Fruit fly (Drosophila melanogaster): ENCODE data around the gene mRpL28.

The mRpL28 gene

DNA sequence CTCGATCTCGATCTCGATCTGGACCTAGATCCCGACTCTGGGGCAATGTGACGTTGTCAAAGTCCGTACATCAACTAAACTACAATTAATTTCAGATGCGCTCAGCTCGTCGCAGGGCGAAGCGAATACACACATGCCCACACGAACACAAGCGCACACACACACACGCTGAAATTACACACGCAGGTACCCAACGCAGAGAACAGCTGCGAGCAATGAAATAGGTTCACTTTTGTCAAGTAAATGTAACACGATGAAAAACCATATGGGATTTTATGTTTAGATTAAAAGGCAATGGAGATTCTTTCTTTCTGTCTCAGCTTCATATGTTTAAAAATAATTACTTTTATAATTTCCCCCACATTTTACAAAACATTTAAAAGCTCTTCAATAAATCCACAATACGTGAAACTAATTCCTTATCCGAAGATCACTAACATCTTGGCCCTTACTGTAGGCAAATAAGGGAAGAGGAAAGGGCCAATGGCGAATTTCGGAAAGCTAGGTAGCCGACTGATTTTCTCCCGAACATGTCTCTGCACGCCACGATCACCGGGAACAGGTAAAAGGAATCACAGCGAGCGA, 26.6 kb downstream of the mRpL28 start:
- TF ChIP-seq jim (GFP tag; optimal IDR thresholded peaks at IDR 0.05): no peak
- no peak for TF ChIP-seq N (GFP tag; optimal IDR thresholded peaks at IDR 0.05)
- TF ChIP-seq usp (GFP tag; optimal IDR thresholded peaks at IDR 0.05): no peak
- peak; percentile 85 for TF ChIP-seq Hnf4 (GFP tag; optimal IDR thresholded peaks at IDR 0.05)
- no peak for TF ChIP-seq Hr78 (GFP tag; optimal IDR thresholded peaks at IDR 0.05)
- TF ChIP-seq OdsH (GFP tag; optimal IDR thresholded peaks at IDR 0.05): peak; percentile 88
- TF ChIP-seq foxo (GFP tag; optimal IDR thresholded peaks at IDR 0.05): peak; percentile 52 to 88
- TF ChIP-seq Dfd (GFP tag; optimal IDR thresholded peaks at IDR 0.05): no peak
- TF ChIP-seq Rel (GFP tag; optimal IDR thresholded peaks at IDR 0.05): peak; percentile 63
- peak; percentile 62 for TF ChIP-seq Rel (tag; optimal IDR thresholded peaks at IDR 0.05)
- peak; percentile 73 for TF ChIP-seq dmrt93B (GFP tag; optimal IDR thresholded peaks at IDR 0.05)
- TF ChIP-seq Dif (GFP tag; optimal IDR thresholded peaks at IDR 0.05; ENCODE audit: partially characterized antibody): peak; percentile 21
- TF ChIP-seq Mio (GFP tag; optimal IDR thresholded peaks at IDR 0.05): peak; percentile 6
- no peak for TF ChIP-seq Myc (optimal IDR thresholded peaks at IDR 0.05)
- no peak for TF ChIP-seq Abd-B (GFP tag; optimal IDR thresholded peaks at IDR 0.05)
- no peak for TF ChIP-seq Hr83 (GFP tag; optimal IDR thresholded peaks at IDR 0.05; ENCODE audit: poor library complexity, severe bottlenecking)
- peak; percentile 96 for TF ChIP-seq woc (GFP tag; optimal IDR thresholded peaks at IDR 0.05)
- peak; percentile 84 for TF ChIP-seq tai (GFP tag; optimal IDR thresholded peaks at IDR 0.05)
- no peak for TF ChIP-seq pan (optimal IDR thresholded peaks at IDR 0.05)
- peak; percentile 89 for TF ChIP-seq psq (GFP tag; optimal IDR thresholded peaks at IDR 0.05)
- TF ChIP-seq lola (GFP tag; optimal IDR thresholded peaks at IDR 0.05): no peak
- TF ChIP-seq HLH106 (tag; optimal IDR thresholded peaks at IDR 0.05): peak; percentile 89
- TF ChIP-seq CG32264 (GFP tag; optimal IDR thresholded peaks at IDR 0.05): peak; percentile 76
- peak; percentile 96 for TF ChIP-seq Sp1 (GFP tag; optimal IDR thresholded peaks at IDR 0.05)
- no peak for TF ChIP-seq GATAd (GFP tag; optimal IDR thresholded peaks at IDR 0.05)
- peak; percentile 69 for TF ChIP-seq sage (GFP tag; optimal IDR thresholded peaks at IDR 0.05)
- TF ChIP-seq brk (GFP tag; optimal IDR thresholded peaks at IDR 0.05): peak; percentile 71
- TF ChIP-seq Jra (GFP tag; optimal IDR thresholded peaks at IDR 0.05): peak; percentile 82
- no peak for TF ChIP-seq CrebA (GFP tag; optimal IDR thresholded peaks at IDR 0.05; ENCODE audit: borderline replicate concordance)
- TF ChIP-seq rgr (GFP tag; optimal IDR thresholded peaks at IDR 0.05): peak; percentile 85
- peak; percentile 64 for TF ChIP-seq sv (GFP tag; optimal IDR thresholded peaks at IDR 0.05)
- TF ChIP-seq Vsx2 (GFP tag; optimal IDR thresholded peaks at IDR 0.05; ENCODE audit: partially characterized antibody): no peak
- TF ChIP-seq ey (GFP tag; optimal IDR thresholded peaks at IDR 0.05): peak; percentile 91
- peak; percentile 95 for TF ChIP-seq fru (GFP tag; optimal IDR thresholded peaks at IDR 0.05)
- peak; percentile 93 for TF ChIP-seq br (GFP tag; optimal IDR thresholded peaks at IDR 0.05)
- peak; percentile 92 for TF ChIP-seq h (GFP tag; optimal IDR thresholded peaks at IDR 0.05)
- TF ChIP-seq CG9705 (GFP tag; optimal IDR thresholded peaks at IDR 0.05): peak; percentile 76
- TF ChIP-seq dsf (GFP tag; optimal IDR thresholded peaks at IDR 0.05; ENCODE audit: borderline replicate concordance): peak; percentile 51

DNA sequence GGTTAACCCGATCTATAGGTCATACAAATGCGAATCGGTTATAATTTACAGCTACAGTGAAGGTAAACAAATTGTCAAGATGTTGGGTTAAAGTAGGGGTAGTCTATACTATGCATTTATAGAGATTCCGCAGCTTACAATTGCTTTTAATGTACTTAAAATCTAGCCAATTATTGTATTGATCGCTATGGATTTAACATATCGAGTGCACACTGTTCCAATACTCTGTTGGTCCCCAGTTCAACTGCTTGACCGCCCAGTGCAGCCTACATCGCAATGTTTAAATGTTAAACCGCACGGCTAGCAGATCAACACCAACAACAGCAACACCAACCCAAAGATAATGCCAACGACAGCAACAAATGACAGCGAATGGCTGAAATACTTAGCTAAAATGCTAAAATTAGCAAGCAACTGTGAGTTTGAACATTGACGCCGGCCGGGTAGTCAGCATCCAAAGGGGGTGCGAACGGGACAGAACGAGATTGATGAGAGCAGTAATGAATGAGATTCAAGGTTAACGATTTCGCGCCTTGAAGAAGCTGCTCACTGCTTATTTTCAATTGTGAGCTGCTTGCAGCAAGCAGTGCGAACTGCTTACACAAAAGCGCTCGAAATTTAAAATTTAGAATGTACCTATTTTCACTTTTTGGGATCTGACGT, 27.3 kb downstream of the mRpL28 start:
- TF ChIP-seq Vsx2 (GFP tag; optimal IDR thresholded peaks at IDR 0.05; ENCODE audit: partially characterized antibody) (peak; percentile 23), Myc (optimal IDR thresholded peaks at IDR 0.05) (peak; percentile 76), lola (GFP tag; optimal IDR thresholded peaks at IDR 0.05) (peak; percentile 93), Dif (GFP tag; optimal IDR thresholded peaks at IDR 0.05; ENCODE audit: partially characterized antibody) (peak; percentile 77), Hr78 (GFP tag; optimal IDR thresholded peaks at IDR 0.05) (peak; percentile 61), dl (GFP tag; optimal IDR thresholded peaks at IDR 0.05; ENCODE audit: insufficient read depth in 1 of 2, partially characterized antibody in 2 of 2) (no peak), Mio (GFP tag; optimal IDR thresholded peaks at IDR 0.05) (no peak), N (GFP tag; optimal IDR thresholded peaks at IDR 0.05) (peak; percentile 97), sv (GFP tag; optimal IDR thresholded peaks at IDR 0.05) (peak; percentile 7), Rel (GFP tag; optimal IDR thresholded peaks at IDR 0.05) (no peak), Rel (tag; optimal IDR thresholded peaks at IDR 0.05) (peak; percentile 13)
